Worm (Caenorhabditis elegans): ENCODE results near the gene picc-1.

DNA sequence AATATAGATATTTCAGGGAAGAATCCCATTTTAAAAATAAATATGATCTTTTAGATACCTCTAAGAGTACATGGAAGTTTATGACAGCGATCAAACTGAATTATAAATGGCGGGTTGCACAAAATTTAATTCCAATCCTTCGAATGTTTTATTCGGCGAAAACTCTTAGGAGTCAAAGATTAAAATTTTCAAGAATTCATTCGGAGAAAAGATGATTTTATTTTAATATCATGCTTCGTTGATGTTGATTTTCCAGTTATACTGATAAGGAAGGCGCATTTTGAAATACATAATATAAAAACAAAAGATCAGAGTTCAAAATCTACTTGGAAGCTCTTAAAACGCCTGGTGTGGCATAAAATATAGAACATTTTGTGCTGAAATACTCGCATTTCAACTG is 48.3 kb downstream of the picc-1 start, which contains the start of gene srh-10:
- TF ChIP-seq ceh-13 (GFP tag; optimal IDR thresholded peaks at IDR 0.05) (no peak), ama-1 (optimal IDR thresholded peaks at IDR 0.05) (no peak), tra-4 (tag; optimal IDR thresholded peaks at IDR 0.05) (no peak), aly-1 (tag; optimal IDR thresholded peaks at IDR 0.05) (no peak), tbx-11 (GFP tag; IDR thresholded peaks at IDR 0.05) (no peak), flt-1 (GFP tag; IDR thresholded peaks at IDR 0.05) (no peak), ceh-36 (tag; optimal IDR thresholded peaks at IDR 0.05) (no peak), hmbx-1 (tag; optimal IDR thresholded peaks at IDR 0.05) (no peak), scrt-1 (GFP tag; IDR thresholded peaks at IDR 0.05) (no peak), hnd-1 (tag; optimal IDR thresholded peaks at IDR 0.05) (no peak), pes-1 (GFP tag; IDR thresholded peaks at IDR 0.05) (no peak), hmg-4 (GFP tag; optimal IDR thresholded peaks at IDR 0.05) (no peak)

Measured in whole organism, early embryonic.